Worm (Caenorhabditis elegans): Measurements from ENCODE around the gene dos-1.

DNA sequence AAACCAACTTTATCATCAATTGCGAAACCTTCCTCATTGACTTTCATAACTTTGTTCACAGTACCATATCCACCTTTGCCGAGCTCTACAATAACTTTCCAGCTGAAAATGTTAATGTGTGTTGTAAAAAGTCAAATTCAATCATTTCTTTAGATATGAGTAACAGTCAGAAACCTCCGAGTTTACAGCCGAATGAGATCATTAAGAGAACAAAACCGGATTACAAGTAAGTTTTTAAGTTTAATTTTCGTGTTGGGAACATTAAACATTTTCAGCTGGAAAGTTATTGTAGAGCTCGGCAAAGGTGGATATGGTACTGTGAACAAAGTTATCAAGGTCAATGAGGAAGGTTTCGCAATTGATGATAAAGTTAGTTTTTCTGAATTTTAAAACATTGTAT lies 2.5 kb upstream of the dos-1 start, which contains the start of gene ZK507.1:
- TF ChIP-seq Y53G8AR.9 (GFP tag; conservative IDR thresholded peaks at IDR 0.05) (no peak), fkh-3 (tag; optimal IDR thresholded peaks at IDR 0.05) (no peak), snpc-4 (GFP tag; optimal IDR thresholded peaks at IDR 0.05) (no peak), snpc-4 (tag; optimal IDR thresholded peaks at IDR 0.05) (no peak), dox-1 (GFP tag; IDR thresholded peaks at IDR 0.05) (no peak), atf-7 (tag; optimal IDR thresholded peaks at IDR 0.05) (no peak), him-1 (tag; optimal IDR thresholded peaks at IDR 0.05) (no peak), B0261.1 (tag; optimal IDR thresholded peaks at IDR 0.05) (no peak), ama-1 (optimal IDR thresholded peaks at IDR 0.05) (no peak), ama-1 (GFP tag; optimal IDR thresholded peaks at IDR 0.05) (no peak), ZK185.1 (tag; optimal IDR thresholded peaks at IDR 0.05; ENCODE audit: poor library complexity, severe bottlenecking) (no peak)

Measured in whole organism, young adult.